Fruit fly (Drosophila melanogaster): ENCODE measurements around the gene CG31251.

The CG31251 gene

DNA sequence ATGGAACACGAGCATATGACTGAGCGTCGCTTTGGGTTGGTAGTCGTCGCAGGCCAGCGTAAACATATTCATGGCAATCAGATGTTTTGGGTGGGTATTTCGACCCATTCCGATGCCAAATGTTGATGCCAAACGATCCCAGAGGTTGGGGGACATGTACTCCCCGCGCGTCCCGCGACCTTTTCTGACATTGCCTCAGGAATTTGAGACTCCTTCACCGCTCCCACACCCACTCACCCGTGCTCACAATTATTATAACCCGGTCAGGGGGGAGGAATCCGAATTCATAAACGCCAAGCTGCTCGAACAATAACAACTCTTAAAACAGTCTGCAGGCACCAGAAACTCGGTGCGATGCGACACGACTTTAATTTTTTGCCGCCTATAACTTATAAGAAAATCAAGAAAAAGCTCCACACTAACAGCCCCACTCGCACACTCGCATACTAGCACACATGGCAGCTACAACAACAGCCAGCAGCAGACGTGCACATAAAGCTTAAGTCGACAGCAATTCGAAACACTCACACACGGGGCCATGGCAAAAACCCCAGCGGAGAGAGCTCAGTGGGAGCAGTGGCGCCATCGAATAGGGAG, 15.3 kb upstream of the CG31251 start (continued):
- TF ChIP-seq Mes4 (GFP tag; optimal IDR thresholded peaks at IDR 0.05) (no peak), fu2 (GFP tag; optimal IDR thresholded peaks at IDR 0.05) (no peak), CG8944 (GFP tag; optimal IDR thresholded peaks at IDR 0.05) (no peak), CG7987 (GFP tag; optimal IDR thresholded peaks at IDR 0.05) (no peak), H15 (GFP tag; IDR thresholded peaks at IDR 0.05) (no peak), CG2875 (GFP tag; optimal IDR thresholded peaks at IDR 0.05) (no peak), ERR (GFP tag; optimal IDR thresholded peaks at IDR 0.05) (peak; percentile 34), Hey (tag; optimal IDR thresholded peaks at IDR 0.05) (peak; percentile 46), mirr (GFP tag; optimal IDR thresholded peaks at IDR 0.05) (peak; percentile 40), onecut (GFP tag; IDR thresholded peaks at IDR 0.05) (no peak), chm (GFP tag; IDR thresholded peaks at IDR 0.05) (peak; percentile 85; the same call in 1 of the 2 replicates), chn (GFP tag; optimal IDR thresholded peaks at IDR 0.05) (no peak), CG1529 (GFP tag; optimal IDR thresholded peaks at IDR 0.05) (no peak), sug (tag; optimal IDR thresholded peaks at IDR 0.05) (no peak), gro (GFP tag; optimal IDR thresholded peaks at IDR 0.05) (no peak), CG7271 (tag; optimal IDR thresholded peaks at IDR 0.05) (no peak), scrt (GFP tag; optimal IDR thresholded peaks at IDR 0.05) (no peak), pho (GFP tag; optimal IDR thresholded peaks at IDR 0.05) (no peak), fd96Cb (tag; optimal IDR thresholded peaks at IDR 0.05) (no peak), schlank (tag; optimal IDR thresholded peaks at IDR 0.05) (no peak), CG6175 (GFP tag; IDR thresholded peaks at IDR 0.05) (peak; percentile 62; the same call in 1 of the 3 replicates), Drgx (GFP tag; IDR thresholded peaks at IDR 0.05) (no peak), ato (GFP tag; IDR thresholded peaks at IDR 0.05; ENCODE audit: partially characterized antibody) (no peak), ab (GFP tag; optimal IDR thresholded peaks at IDR 0.05) (no peak), CG31441 (GFP tag; IDR thresholded peaks at IDR 0.05) (no peak), sr (GFP tag; IDR thresholded peaks at IDR 0.05) (0 out of 3 replicates have a peak, but pooled peaks have one; percentile 7), Sox100B (GFP tag; optimal IDR thresholded peaks at IDR 0.05) (no peak), CG17568 (GFP tag; optimal IDR thresholded peaks at IDR 0.05) (no peak), ro (GFP tag; IDR thresholded peaks at IDR 0.05) (no peak), CG1792 (GFP tag; optimal IDR thresholded peaks at IDR 0.05) (no peak), CG8290 (GFP tag; optimal IDR thresholded peaks at IDR 0.05) (no peak), CG8290 (tag; optimal IDR thresholded peaks at IDR 0.05) (no peak), Rfx (GFP tag; IDR thresholded peaks at IDR 0.05) (no peak), ftz-f1 (GFP tag; optimal IDR thresholded peaks at IDR 0.05) (peak; percentile 50)

DNA sequence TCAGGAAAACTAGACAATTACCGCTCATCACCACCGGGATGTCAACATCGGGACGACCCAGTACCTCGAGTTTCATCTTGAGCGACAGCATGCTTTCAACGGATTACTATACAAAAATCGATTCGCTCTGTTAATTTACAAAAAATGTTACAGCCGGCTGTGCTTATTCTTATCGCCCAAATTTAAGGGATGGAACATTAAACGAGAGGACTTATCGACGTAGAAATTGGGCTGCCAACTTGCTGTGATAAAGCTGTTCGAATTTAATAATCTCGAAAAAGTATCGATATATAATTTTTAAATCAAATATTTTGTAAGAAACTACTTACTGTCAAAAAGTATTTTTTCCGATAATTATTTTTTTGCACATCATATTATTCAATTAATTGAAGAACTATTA, 2.2 kb upstream of the CG31251 start, which contains the start of gene CG31249:
CG31249 (minus strand) TSS at position 197 of the 400 bp plus-strand sequence.
- no peak for TF ChIP-seq pan (optimal IDR thresholded peaks at IDR 0.05)
- TF ChIP-seq pan (GFP tag; optimal IDR thresholded peaks at IDR 0.05 in 1 of 2, IDR thresholded peaks at IDR 0.05 in 1 of 2): no peak
- TF ChIP-seq CG13894 (tag; optimal IDR thresholded peaks at IDR 0.05): no peak
- peak; percentile 69 for TF ChIP-seq HLH4C (GFP tag; IDR thresholded peaks at IDR 0.05; ENCODE audit: partially characterized antibody)
- peak; percentile 29 for TF ChIP-seq CG17829 (tag; optimal IDR thresholded peaks at IDR 0.05)
- peak; percentile 69 for TF ChIP-seq Sry-δ (GFP tag; optimal IDR thresholded peaks at IDR 0.05)
- peak; percentile 21 for TF ChIP-seq zf30C (GFP tag; optimal IDR thresholded peaks at IDR 0.05)
- peak; percentile 34; the same call in 1 of the 2 replicates for TF ChIP-seq inv (GFP tag; IDR thresholded peaks at IDR 0.05; ENCODE audit: partially characterized antibody)
- peak; percentile 39; the same call in 1 of the 2 replicates for TF ChIP-seq vvl (GFP tag; IDR thresholded peaks at IDR 0.05)
- peak; percentile 43 for TF ChIP-seq sens (GFP tag)
- peak; percentile 8 for TF ChIP-seq HmgZ (tag; optimal IDR thresholded peaks at IDR 0.05)
- no peak for TF ChIP-seq Rx (GFP tag; IDR thresholded peaks at IDR 0.05)
- peak; percentile 4 for TF ChIP-seq CG12155 (GFP tag; optimal IDR thresholded peaks at IDR 0.05)
- TF ChIP-seq CG3065 (GFP tag; optimal IDR thresholded peaks at IDR 0.05): no peak
- TF ChIP-seq Scr (GFP tag; IDR thresholded peaks at IDR 0.05; ENCODE audit: partially characterized antibody): peak; percentile 81
- peak; percentile 62 for TF ChIP-seq tna (GFP tag; IDR thresholded peaks at IDR 0.05; ENCODE audit: partially characterized antibody)
- TF ChIP-seq gcm2 (GFP tag; optimal IDR thresholded peaks at IDR 0.05): no peak
- peak; percentile 29; the same call in 1 of the 2 replicates for TF ChIP-seq Rfx (GFP tag; IDR thresholded peaks at IDR 0.05)
- TF ChIP-seq CG30020 (tag; optimal IDR thresholded peaks at IDR 0.05): peak; percentile 33
- TF ChIP-seq Bgb (GFP tag; IDR thresholded peaks at IDR 0.05; ENCODE audit: partially characterized antibody): peak; percentile 80
